Fruit fly (Drosophila melanogaster) whole organism, embryonic: Measurements from ENCODE around the gene CG7916.

Experiments used
- Asciz ChIP-seq: fragments of 200-800 bp; sonication (Bioruptor generic); optimal IDR thresholded peaks from 2 replicates; lab custom pipeline; 2017; ENCODE audit warnings: missing biosample characterization, mild to moderate bottlenecking, missing genetic modification characterization, missing genetic modification reagents
- B-H1 ChIP-seq: fragments of 200-800 bp; sonication (Bioruptor generic); IDR thresholded peaks from 3 replicates; pipeline ENCODE4 v1.3.6; 2022; ENCODE audit warnings: missing biosample characterization, missing genetic modification characterization
- CG10979 ChIP-seq: fragments of 200-800 bp; sonication (Bioruptor generic); optimal IDR thresholded peaks from 2 replicates; lab custom pipeline; 2018; ENCODE audit warnings: missing biosample characterization, mild to moderate bottlenecking, missing genetic modification characterization, moderate library complexity
- CG11504 ChIP-seq: fragments of 200-800 bp; sonication (Bioruptor generic); optimal IDR thresholded peaks from 3 replicates; lab custom pipeline; 2019; ENCODE audit warnings: missing biosample characterization, mild to moderate bottlenecking, missing genetic modification characterization, moderate library complexity
- CG14050 ChIP-seq: fragments of 200-800 bp; sonication (Bioruptor generic); IDR thresholded peaks from 3 replicates; pipeline ENCODE4 v1.3.6; 2022; ENCODE audit warnings: missing biosample characterization, missing genetic modification characterization
- CG14860 ChIP-seq: fragments of 200-800 bp; sonication (Bioruptor generic); IDR thresholded peaks from 3 replicates; pipeline ENCODE4 v1.3.6; 2022; ENCODE audit warnings: missing biosample characterization, missing genetic modification characterization; ENCODE audit not compliant: partially characterized antibody
- CG18262 ChIP-seq: fragments of 200-800 bp; optimal IDR thresholded peaks from 3 replicates; lab custom pipeline; 2019; ENCODE audit warnings: missing biosample characterization, mild to moderate bottlenecking, missing genetic modification characterization, moderate library complexity
- CG2129 ChIP-seq: fragments of 200-800 bp; sonication (Bioruptor generic); IDR thresholded peaks from 2 replicates; pipeline ENCODE4 v1.3.6; 2022; ENCODE audit warnings: missing biosample characterization, missing genetic modification characterization; ENCODE audit not compliant: partially characterized antibody
- CG30431 ChIP-seq: fragments of 200-800 bp; sonication (Bioruptor generic); optimal IDR thresholded peaks from 2 replicates; lab custom pipeline; 2017; ENCODE audit warnings: missing biosample characterization, missing genetic modification characterization
- CG3163 ChIP-seq: fragments of 200-800 bp; sonication (Bioruptor generic); optimal IDR thresholded peaks from 3 replicates; lab custom pipeline; 2016; ENCODE audit warnings: missing biosample characterization, missing genetic modification characterization
- CG5245 ChIP-seq: fragments of 200-800 bp; sonication (Bioruptor generic); optimal IDR thresholded peaks from 3 replicates; lab custom pipeline; 2016; ENCODE audit warnings: missing biosample characterization, missing genetic modification characterization
- CG6175 ChIP-seq: fragments of 200-800 bp; sonication (Bioruptor generic); IDR thresholded peaks from 3 replicates; pipeline ENCODE4 v1.3.6; 2022; ENCODE audit warnings: missing biosample characterization, missing genetic modification characterization
- CG6272 ChIP-seq: fragments of 200-800 bp; sonication (Bioruptor generic); IDR thresholded peaks from 2 replicates; pipeline ENCODE4 v1.3.6; 2022; ENCODE audit warnings: missing biosample characterization, missing genetic modification characterization
- CG7786 ChIP-seq: fragments of 200-800 bp; sonication (Bioruptor generic); optimal IDR thresholded peaks from 2 replicates; lab custom pipeline; 2016; ENCODE audit warnings: missing biosample characterization, missing genetic modification characterization
- CG7839 ChIP-seq: fragments of 200-800 bp; sonication (Bioruptor generic); optimal IDR thresholded peaks from 3 replicates; lab custom pipeline; 2018; ENCODE audit warnings: missing biosample characterization, mild to moderate bottlenecking, missing genetic modification characterization, moderate library complexity
- CG8388 ChIP-seq: fragments of 200-800 bp; sonication (Bioruptor generic); optimal IDR thresholded peaks from 2 replicates; lab custom pipeline; 2019; ENCODE audit warnings: missing biosample characterization, mild to moderate bottlenecking, missing genetic modification characterization, moderate library complexity
- CHES-1-like ChIP-seq: fragments of 200-800 bp; sonication (Bioruptor generic); optimal IDR thresholded peaks from 2 replicates; lab custom pipeline; 2016; ENCODE audit warnings: missing biosample characterization, missing genetic modification characterization
- Chrac-16 ChIP-seq: fragments of 200-800 bp; sonication (Bioruptor generic); optimal IDR thresholded peaks from 3 replicates; lab custom pipeline; 2016; ENCODE audit warnings: missing biosample characterization, missing genetic modification characterization
- D ChIP-seq, 2 experiments: fragments of 200-800 bp in 1 of 2; fragments of >200 bp in 1 of 2; sonication (Bioruptor generic) in 1 of 2; optimal IDR thresholded peaks; 2 replicates in 1 of 2; 3 replicates in 1 of 2; lab custom pipeline; 2017; ENCODE audit warnings: mild to moderate bottlenecking in 1 of 2, missing biosample characterization in 1 of 2, missing genetic modification characterization in 1 of 2, missing genetic modification reagents in 1 of 2
- Drgx ChIP-seq: fragments of 200-800 bp; sonication (Bioruptor generic); IDR thresholded peaks from 2 replicates; pipeline ENCODE4 v1.3.6; 2022; ENCODE audit warnings: missing biosample characterization, missing genetic modification characterization
- H2.0 ChIP-seq: fragments of 200-800 bp; sonication (Bioruptor generic); IDR thresholded peaks from 2 replicates; pipeline ENCODE4 v1.3.6; 2022; ENCODE audit warnings: missing biosample characterization, missing genetic modification characterization
- HLH54F ChIP-seq: fragments of 200-800 bp; sonication (Bioruptor generic); optimal IDR thresholded peaks from 3 replicates; lab custom pipeline; 2016; ENCODE audit warnings: missing biosample characterization, missing genetic modification characterization
- Hand ChIP-seq: fragments of 200-800 bp; sonication (Bioruptor generic); optimal IDR thresholded peaks from 2 replicates; lab custom pipeline; 2017; ENCODE audit warnings: mild to moderate bottlenecking, missing biosample characterization, missing genetic modification reagents, missing genetic modification characterization
- Jarid2 ChIP-seq: fragments of 200-800 bp; sonication (Bioruptor generic); optimal IDR thresholded peaks from 3 replicates; lab custom pipeline; 2017; ENCODE audit warnings: mild to moderate bottlenecking, missing biosample characterization, missing genetic modification reagents, missing genetic modification characterization
- Lhr ChIP-seq: fragments of 200-800 bp; sonication (Bioruptor generic); optimal IDR thresholded peaks from 3 replicates; lab custom pipeline; 2017; ENCODE audit warnings: mild to moderate bottlenecking, missing biosample characterization, missing genetic modification reagents, missing genetic modification characterization
- Lpt ChIP-seq: fragments of >200 bp; optimal IDR thresholded peaks from 2 replicates; lab custom pipeline; 2018; ENCODE audit warnings: missing biosample characterization, missing genetic modification characterization
- Myb ChIP-seq: fragments of 200-800 bp; sonication (Bioruptor generic); optimal IDR thresholded peaks from 2 replicates; lab custom pipeline; 2016; ENCODE audit warnings: missing biosample characterization, missing genetic modification characterization
- Oaz ChIP-seq: fragments of 200-800 bp; sonication (Bioruptor generic); IDR thresholded peaks from 2 replicates; pipeline ENCODE4 v1.3.6; 2022; ENCODE audit warnings: missing biosample characterization, missing genetic modification characterization
- Opbp ChIP-seq: fragments of 200-800 bp; sonication (Bioruptor generic); IDR thresholded peaks from 3 replicates; pipeline ENCODE4 v1.3.6; 2022; ENCODE audit warnings: missing biosample characterization, missing genetic modification characterization; ENCODE audit not compliant: partially characterized antibody
- Sry-β ChIP-seq: fragments of 200-800 bp; sonication (Bioruptor generic); optimal IDR thresholded peaks from 2 replicates; lab custom pipeline; 2018; ENCODE audit warnings: missing biosample characterization, mild to moderate bottlenecking, missing genetic modification characterization, moderate library complexity
- Xrp1 ChIP-seq: fragments of 200-800 bp; sonication (Bioruptor generic); IDR thresholded peaks from 2 replicates; pipeline ENCODE4 v1.3.6; 2022; ENCODE audit warnings: missing biosample characterization, missing genetic modification characterization
- YL-1 ChIP-seq: fragments of 200-800 bp; sonication (Bioruptor generic); optimal IDR thresholded peaks from 3 replicates; lab custom pipeline; 2017; ENCODE audit warnings: missing biosample characterization, mild to moderate bottlenecking, missing genetic modification characterization
- cas ChIP-seq: fragments of 200-800 bp; sonication (Bioruptor generic); IDR thresholded peaks from 2 replicates; pipeline ENCODE4 v1.3.6; 2022; ENCODE audit warnings: missing biosample characterization, missing genetic modification characterization
- danr ChIP-seq: fragments of 200-800 bp; sonication (Bioruptor generic); IDR thresholded peaks from 2 replicates; pipeline ENCODE4 v1.3.6; 2022; ENCODE audit warnings: missing biosample characterization, missing genetic modification characterization
- dati ChIP-seq: fragments of 200-800 bp; sonication (Bioruptor generic); IDR thresholded peaks from 2 replicates; pipeline ENCODE4 v1.3.6; 2022; ENCODE audit warnings: missing biosample characterization, missing genetic modification characterization
- emc ChIP-seq: fragments of 200-800 bp; sonication (Bioruptor generic); optimal IDR thresholded peaks from 2 replicates; lab custom pipeline; 2016; ENCODE audit warnings: missing biosample characterization, missing genetic modification characterization
- ems ChIP-seq: fragments of 200-800 bp; sonication (Bioruptor generic); optimal IDR thresholded peaks from 3 replicates; lab custom pipeline; 2016; ENCODE audit warnings: missing biosample characterization, missing genetic modification characterization
- fd3F ChIP-seq: fragments of 200-800 bp; sonication (Bioruptor generic); optimal IDR thresholded peaks from 2 replicates; lab custom pipeline; 2018; ENCODE audit warnings: missing biosample characterization, mild to moderate bottlenecking, missing genetic modification characterization, moderate library complexity
- gsb ChIP-seq: fragments of 200-800 bp; sonication (Bioruptor generic); IDR thresholded peaks from 2 replicates; pipeline ENCODE4 v1.3.6; 2022; ENCODE audit warnings: missing biosample characterization, missing genetic modification characterization
- hkb ChIP-seq, 2 experiments: fragments of 200-800 bp in 1 of 2; fragments of >200 bp in 1 of 2; sonication (Bioruptor generic) in 1 of 2; IDR thresholded peaks in 1 of 2; optimal IDR thresholded peaks in 1 of 2; 2 replicates each; pipeline versions ENCODE4 v1.3.6 to Lab custom; 2017 to 2022; ENCODE audit warnings: missing biosample characterization in 1 of 2, missing genetic modification characterization in 1 of 2
- maf-S ChIP-seq: fragments of 200-800 bp; sonication (Bioruptor generic); optimal IDR thresholded peaks from 2 replicates; lab custom pipeline; 2016; ENCODE audit warnings: missing biosample characterization, missing genetic modification characterization
- oc ChIP-seq: fragments of 200-800 bp; sonication (Bioruptor generic); optimal IDR thresholded peaks from 2 replicates; lab custom pipeline; 2018; ENCODE audit warnings: missing biosample characterization, mild to moderate bottlenecking, missing genetic modification characterization, moderate library complexity
- pho ChIP-seq: fragments of 200-800 bp; sonication (Bioruptor generic); optimal IDR thresholded peaks from 2 replicates; lab custom pipeline; 2016; ENCODE audit warnings: missing biosample characterization, missing genetic modification characterization
- pzg ChIP-seq: fragments of 200-800 bp; sonication (Bioruptor generic); optimal IDR thresholded peaks from 3 replicates; lab custom pipeline; 2018; ENCODE audit warnings: missing biosample characterization, mild to moderate bottlenecking, missing genetic modification characterization, moderate library complexity
- sens ChIP-seq: fragments of 200-800 bp; sonication (Bioruptor generic); peaks from one replicate; lab custom pipeline; 2016; ENCODE audit warnings: missing biosample characterization, missing genetic modification characterization
- stwl ChIP-seq: fragments of 200-800 bp; sonication (Bioruptor generic); optimal IDR thresholded peaks from 3 replicates; lab custom pipeline; 2018; ENCODE audit warnings: missing biosample characterization, mild to moderate bottlenecking, missing genetic modification characterization, moderate library complexity
- vvl ChIP-seq: fragments of 200-800 bp; sonication (Bioruptor generic); IDR thresholded peaks from 2 replicates; pipeline ENCODE4 v1.3.6; 2022; ENCODE audit warnings: missing biosample characterization, missing genetic modification characterization
- zfh1 ChIP-seq: fragments of 200-800 bp; sonication (Bioruptor generic); IDR thresholded peaks from 3 replicates; pipeline ENCODE4 v1.3.6; 2022; ENCODE audit warnings: missing biosample characterization, missing genetic modification characterization

Gene CG7916

DNA sequence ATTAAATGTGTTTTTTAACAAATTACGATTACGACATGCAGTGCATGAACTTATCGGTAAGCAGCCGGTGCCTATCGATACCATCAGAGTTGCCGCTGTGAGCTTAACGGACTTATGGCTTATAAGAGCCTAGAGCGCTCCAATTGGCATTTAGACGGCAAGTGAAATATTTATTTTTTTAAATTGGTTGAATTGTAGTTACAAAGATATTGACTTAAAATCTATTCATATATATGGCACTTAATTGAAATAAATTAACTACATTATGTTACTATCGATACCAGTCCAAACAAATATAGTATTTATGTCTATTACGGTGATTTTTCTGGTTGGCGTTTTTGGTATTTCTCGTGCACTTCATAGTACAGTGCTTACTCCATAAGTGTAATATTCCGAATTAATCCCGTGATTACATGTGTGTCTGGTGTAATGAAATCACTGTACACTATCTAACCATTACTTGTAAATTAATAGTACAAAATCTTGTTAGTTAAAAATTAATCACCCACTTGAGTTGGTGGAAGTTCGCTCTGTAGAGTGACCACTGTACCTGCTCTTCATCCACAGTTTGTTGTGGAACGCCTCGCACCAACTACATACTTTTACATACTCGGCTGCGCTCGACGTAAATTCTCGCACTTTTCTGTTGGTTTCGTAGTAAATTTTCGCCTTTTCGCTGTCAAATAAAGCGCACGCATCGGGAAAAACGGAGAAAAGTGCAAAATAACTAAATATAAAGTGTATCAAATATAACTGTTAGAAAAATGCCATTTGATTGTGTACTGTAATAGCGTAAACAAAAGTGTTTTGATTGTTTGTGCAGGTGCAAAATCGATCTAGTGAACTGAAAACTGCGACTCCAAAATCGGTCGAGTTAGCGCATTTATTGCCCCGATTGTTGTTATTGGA lies 11.3 kb upstream of the CG7916 start, which contains the start of the genes mRpS23 and CenG1A (continued):
- TF ChIP-seq CG30431 (GFP tag; lab: Kevin White, UChicago) (peak; percentile 99), CHES-1-like (peak; percentile 100), CG2129 (GFP tag; lab: Robert Waterston, UW) (peak; percentile 79; the same call in 1 of the 2 replicates), dati (GFP tag; lab: Robert Waterston, UW) (peak; percentile 100), CG18262 (peak; percentile 100), HLH54F (GFP tag; lab: Kevin White, UChicago) (peak; percentile 100), Opbp (GFP tag; lab: Robert Waterston, UW) (peak; percentile 63), stwl (tag; lab: Kevin White, UChicago) (peak; percentile 94), Asciz (peak; percentile 100), zfh1 (GFP tag; lab: Robert Waterston, UW) (peak; percentile 100), YL-1 (GFP tag; lab: Kevin White, UChicago) (peak; percentile 99), Sry-β (GFP tag; lab: Kevin White, UChicago) (peak; percentile 83), D (optimal IDR thresholded peaks at IDR 0.05; lab: Kevin White, UChicago) (no peak), D (GFP tag; optimal IDR thresholded peaks at IDR 0.05; lab: Kevin White, UChicago) (peak; percentile 99), CG14050 (GFP tag; lab: Robert Waterston, UW) (peak; percentile 100), hkb (optimal IDR thresholded peaks at IDR 0.05; lab: Kevin White, UChicago) (no peak), hkb (GFP tag; IDR thresholded peaks at IDR 0.05; lab: Robert Waterston, UW) (peak; percentile 100), CG8388 (GFP tag; lab: Kevin White, UChicago) (peak; percentile 100), Myb (GFP tag; lab: Kevin White, UChicago) (peak; percentile 96), CG10979 (tag; lab: Kevin White, UChicago) (peak; percentile 100), Lpt (no peak), CG5245 (GFP tag; lab: Kevin White, UChicago) (peak; percentile 100), CG6272 (GFP tag; lab: Robert Waterston, UW) (peak; percentile 100), emc (peak; percentile 99), CG14860 (GFP tag; lab: Robert Waterston, UW) (peak; percentile 86), Jarid2 (GFP tag; lab: Kevin White, UChicago) (peak; percentile 97), B-H1 (GFP tag; lab: Robert Waterston, UW) (peak; percentile 100), ems (GFP tag; lab: Kevin White, UChicago) (peak; percentile 100), sens (peak; percentile 100), CG7786 (peak; percentile 100), CG7839 (peak; percentile 100), Xrp1 (GFP tag; lab: Robert Waterston, UW) (peak; percentile 100), gsb (GFP tag; lab: Robert Waterston, UW) (peak; percentile 100), oc (tag; lab: Kevin White, UChicago) (peak; percentile 100), Hand (peak; percentile 99), CG11504 (tag; lab: Kevin White, UChicago) (peak; percentile 99), pzg (GFP tag; lab: Kevin White, UChicago) (peak; percentile 88), cas (GFP tag; lab: Robert Waterston, UW) (peak; percentile 100), vvl (GFP tag; lab: Robert Waterston, UW) (peak; percentile 100), pho (GFP tag; lab: Kevin White, UChicago) (peak; percentile 100), CG6175 (GFP tag; lab: Robert Waterston, UW) (peak; percentile 100), H2.0 (GFP tag; lab: Robert Waterston, UW) (peak; percentile 100), Chrac-16 (GFP tag; lab: Kevin White, UChicago) (peak; percentile 100), Lhr (peak; percentile 99), Drgx (peak; percentile 100), Oaz (GFP tag; lab: Robert Waterston, UW) (peak; percentile 100), fd3F (GFP tag; lab: Kevin White, UChicago) (peak; percentile 100), danr (GFP tag; lab: Robert Waterston, UW) (peak; percentile 99), CG3163 (GFP tag; lab: Kevin White, UChicago) (peak; percentile 96), maf-S (peak; percentile 100)
